Fruit fly (Drosophila melanogaster) Kc167 (cell line): ENCODE data around the gene park.

Source experiments
- Myc ChIP-seq: fragments of >200 bp; optimal IDR thresholded peaks from 2 replicates; lab custom pipeline; 2017; ENCODE audit warnings: missing external identifiers
- Sin3A ChIP-seq: fragments of >200 bp; optimal IDR thresholded peaks from 2 replicates; lab custom pipeline; 2018; ENCODE audit warnings: missing external identifiers
- h ChIP-seq: fragments of >200 bp; optimal IDR thresholded peaks from 3 replicates; lab custom pipeline; 2018; ENCODE audit warnings: missing external identifiers
- insv ChIP-seq: fragments of >200 bp; optimal IDR thresholded peaks from 3 replicates; lab custom pipeline; 2018; ENCODE audit warnings: missing external identifiers
- psq ChIP-seq: fragments of >200 bp; optimal IDR thresholded peaks from 2 replicates; lab custom pipeline; 2017; ENCODE audit warnings: missing external identifiers
- ttk ChIP-seq: sonication (Bioruptor generic); optimal IDR thresholded peaks from 2 replicates; lab custom pipeline; 2017; ENCODE audit warnings: missing external identifiers

The park gene

dm6 chr3L:21196563-21196962 lies at the start of gene park, which contains the start of gene Targ3:
Gene park (minus strand): TSS chr3L:21196853.
Gene Targ3 (plus strand): TSS chr3L:21196831.
- TF ChIP-seq psq (lab: Kevin White, UChicago) (no peak), Myc (lab: Kevin White, UChicago) (no peak), h (lab: Kevin White, UChicago) (no peak), ttk (lab: Kevin White, UChicago) (no peak), insv (no peak), Sin3A (lab: Kevin White, UChicago) (no peak)

DNA sequence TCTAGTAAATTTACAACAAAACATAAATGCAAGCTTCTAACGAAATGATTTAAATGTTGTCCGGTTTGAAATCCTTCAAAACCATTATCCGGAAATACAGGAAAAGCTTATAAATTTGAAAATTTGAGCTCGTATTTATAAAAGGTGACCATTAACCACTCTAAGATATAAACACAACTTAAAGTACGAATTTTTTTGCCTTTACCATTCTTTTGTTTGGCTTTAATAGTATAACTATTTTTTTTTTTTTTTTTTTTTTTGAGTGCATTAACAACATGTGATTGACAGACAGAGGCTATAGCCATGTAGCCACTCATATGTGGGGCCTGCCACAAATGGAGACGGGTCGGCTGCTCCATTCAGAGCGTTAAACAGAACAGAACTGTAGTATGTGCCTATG lies 46.8 kb upstream of the park start:
- no peak for TF ChIP-seq insv
- TF ChIP-seq ttk (lab: Kevin White, UChicago), result no peak
- TF ChIP-seq Myc (lab: Kevin White, UChicago), result no peak
- TF ChIP-seq psq (lab: Kevin White, UChicago), result no peak
- TF ChIP-seq Sin3A (lab: Kevin White, UChicago), result no peak
- no peak for TF ChIP-seq h (lab: Kevin White, UChicago)

- TF ChIP-seq insv (no peak), h (lab: Kevin White, UChicago) (no peak), Sin3A (lab: Kevin White, UChicago) (no peak), ttk (lab: Kevin White, UChicago) (no peak), psq (lab: Kevin White, UChicago) (no peak), Myc (lab: Kevin White, UChicago) (no peak)
These were observed 46.3 kb upstream of the park start for dm6 chr3L:21242958-21243357.

DNA sequence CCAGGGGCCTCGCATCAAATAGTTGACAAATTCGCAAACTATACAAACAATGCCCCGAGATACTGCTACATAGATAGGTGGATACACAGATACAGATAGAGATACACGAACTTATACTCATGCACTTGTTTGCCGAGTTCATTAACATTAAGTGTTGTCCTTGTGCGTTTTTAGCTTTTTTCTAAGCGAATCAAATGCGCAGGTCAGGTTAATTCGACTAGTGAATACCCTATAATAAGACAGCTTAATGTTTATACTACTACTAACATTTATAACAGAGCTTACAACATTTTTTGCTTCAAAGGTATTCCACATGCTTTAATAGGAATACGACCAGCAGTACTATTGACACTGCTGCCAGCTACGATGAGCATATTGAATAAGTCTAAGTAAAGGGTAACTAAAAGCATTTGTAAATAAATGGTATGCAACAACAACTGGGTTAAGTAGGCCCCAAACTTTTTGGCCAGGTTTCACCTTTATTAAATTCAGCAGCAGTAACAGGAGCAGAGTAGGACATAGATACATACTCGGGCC lies 44.9 kb upstream of the park start:
- no peak for TF ChIP-seq psq (lab: Kevin White, UChicago)
- TF ChIP-seq h (lab: Kevin White, UChicago), result no peak
- no peak for TF ChIP-seq insv
- no peak for TF ChIP-seq Myc (lab: Kevin White, UChicago)
- TF ChIP-seq ttk (lab: Kevin White, UChicago), result no peak
- TF ChIP-seq Sin3A (lab: Kevin White, UChicago), result no peak

DNA sequence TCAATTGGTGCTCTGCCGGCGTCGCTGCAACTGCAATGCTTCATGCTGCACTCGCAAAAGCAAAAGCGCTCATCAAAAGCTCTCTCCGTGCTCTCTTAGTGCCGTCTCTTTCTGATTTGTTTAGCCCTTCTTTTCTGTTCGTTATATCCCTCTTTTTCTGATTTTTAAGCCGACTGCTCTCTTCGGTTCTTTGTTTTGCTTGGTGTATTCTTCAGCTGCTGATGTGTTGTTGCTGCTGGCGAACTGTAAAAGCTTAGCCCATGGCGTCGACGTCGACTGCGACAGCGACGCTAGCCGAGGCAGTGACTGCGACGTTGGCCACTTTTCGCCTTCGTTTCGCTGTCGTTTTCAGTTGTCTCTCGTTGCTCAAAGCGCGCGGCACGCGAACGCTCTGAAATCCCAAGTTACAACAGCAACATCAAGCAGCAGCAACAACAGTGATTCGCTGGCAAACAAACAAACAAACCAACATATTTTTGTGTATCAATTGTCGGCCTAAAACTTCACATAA lies 43.4 kb upstream of the park start:
- TF ChIP-seq insv (no peak), Myc (lab: Kevin White, UChicago) (no peak), Sin3A (lab: Kevin White, UChicago) (no peak), psq (lab: Kevin White, UChicago) (no peak), ttk (lab: Kevin White, UChicago) (no peak), h (lab: Kevin White, UChicago) (no peak)

DNA sequence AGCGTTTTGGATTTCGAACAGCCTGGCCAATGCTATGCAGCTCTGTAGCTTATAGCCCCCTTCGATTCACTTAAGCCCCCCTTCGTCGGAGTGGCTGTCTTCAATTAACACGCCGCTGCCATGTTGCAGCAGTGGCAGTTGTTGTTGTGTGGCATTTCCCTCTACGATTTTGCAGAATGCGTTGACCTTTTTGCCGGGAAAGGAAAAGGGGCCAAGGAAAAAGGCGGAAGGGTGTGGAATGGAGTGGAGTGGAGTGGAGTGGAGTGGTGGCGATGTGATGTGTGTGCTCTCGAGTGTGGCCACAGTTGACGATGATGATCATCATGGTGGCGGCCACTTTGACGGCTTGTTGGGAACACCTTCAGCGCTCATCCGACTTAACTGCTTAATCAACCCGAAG lies 41.7 kb upstream of the park start:
- no peak for TF ChIP-seq Myc (lab: Kevin White, UChicago)
- no peak for TF ChIP-seq insv
- TF ChIP-seq psq (lab: Kevin White, UChicago), result no peak
- no peak for TF ChIP-seq Sin3A (lab: Kevin White, UChicago)
- no peak for TF ChIP-seq h (lab: Kevin White, UChicago)
- TF ChIP-seq ttk (lab: Kevin White, UChicago), result no peak

dm6 chr3L:21236959-21237551 lies 40.4 kb upstream of the park start:
- TF ChIP-seq Sin3A (lab: Kevin White, UChicago) (no peak), psq (lab: Kevin White, UChicago) (no peak), ttk (lab: Kevin White, UChicago) (no peak), h (lab: Kevin White, UChicago) (no peak), Myc (lab: Kevin White, UChicago) (no peak), insv (no peak)

- TF ChIP-seq h (lab: Kevin White, UChicago) (no peak), ttk (lab: Kevin White, UChicago) (no peak), psq (lab: Kevin White, UChicago) (no peak), Sin3A (lab: Kevin White, UChicago) (no peak), insv (no peak), Myc (lab: Kevin White, UChicago) (no peak)
These were observed 34.1 kb upstream of the park start for dm6 chr3L:21230762-21231161.

dm6 chr3L:21229764-21230163 lies 33.1 kb upstream of the park start:
- TF ChIP-seq ttk (lab: Kevin White, UChicago) (no peak), Myc (lab: Kevin White, UChicago) (no peak), psq (lab: Kevin White, UChicago) (no peak), h (lab: Kevin White, UChicago) (no peak), insv (no peak), Sin3A (lab: Kevin White, UChicago) (no peak)

dm6 chr3L:21226309-21226708 lies 29.7 kb upstream of the park start, which contains the start of gene Eip78C:
Gene Eip78C (plus strand): TSS chr3L:21226609.
- TF ChIP-seq Myc (lab: Kevin White, UChicago) (no peak), Sin3A (lab: Kevin White, UChicago) (no peak), h (lab: Kevin White, UChicago) (no peak), insv (no peak)

dm6 chr3L:21225642-21226041 lies 29.0 kb upstream of the park start:
- TF ChIP-seq psq (lab: Kevin White, UChicago) (no peak), insv (no peak), Sin3A (lab: Kevin White, UChicago) (no peak), h (lab: Kevin White, UChicago) (no peak), Myc (lab: Kevin White, UChicago) (no peak), ttk (lab: Kevin White, UChicago) (no peak)

dm6 chr3L:21224701-21225223 lies 28.1 kb upstream of the park start:
- TF ChIP-seq h (lab: Kevin White, UChicago) (no peak), ttk (lab: Kevin White, UChicago) (no peak), Myc (lab: Kevin White, UChicago) (no peak), psq (lab: Kevin White, UChicago) (no peak), Sin3A (lab: Kevin White, UChicago) (no peak), insv (no peak)
